Worm (Caenorhabditis elegans): ENCODE results near the gene str-255.

DNA sequence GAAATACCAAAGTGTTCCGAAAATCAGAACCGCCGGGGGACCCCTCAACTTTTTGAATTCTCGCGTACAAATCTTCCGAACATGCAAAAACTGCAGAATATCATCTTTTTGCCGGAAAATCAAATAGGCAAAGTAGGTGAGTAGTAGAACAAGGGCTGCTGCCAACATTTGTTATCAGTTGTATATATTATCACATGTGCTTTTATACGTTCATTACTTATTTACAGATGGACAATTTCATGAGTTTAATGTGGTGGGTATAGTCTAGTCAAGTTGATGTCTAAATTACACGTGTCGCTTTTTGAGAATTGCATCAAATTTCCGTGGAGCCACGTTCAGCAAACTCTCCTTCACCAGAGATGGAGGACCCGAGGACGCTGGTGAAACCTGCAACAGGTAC is 37.6 kb upstream of the str-255 start, which contains the start of gene cyp-32B1:
- TF ChIP-seq M03D4.4 (tag; optimal IDR thresholded peaks at IDR 0.05), result no peak
- no peak for TF ChIP-seq nhr-12 (tag; optimal IDR thresholded peaks at IDR 0.05)

Measured in whole organism, mixed stage, embryonic.